Worm (Caenorhabditis elegans) whole organism, young adult: Measurements from ENCODE around the gene Y39G8B.7.

Experiments used
- B0035.1 ChIP-seq: sonication (generic microtip); optimal IDR thresholded peaks from 2 replicates; lab custom pipeline; 2016; ENCODE audit warnings: missing genetic modification characterization, mild to moderate bottlenecking, missing compliant biosample characterization, missing genotype, missing genetic modification reagents
- B0336.3 ChIP-seq: fragments of 200-800 bp; sonication (Bioruptor generic); IDR thresholded peaks from 2 replicates; pipeline ENCODE4 v1.3.6; 2022; ENCODE audit warnings: missing genetic modification characterization, missing compliant biosample characterization
- C06A6.2 ChIP-seq: fragments of 200-800 bp; sonication (Bioruptor generic); conservative IDR thresholded peaks from 2 replicates; pipeline ENCODE4 v1.3.6; 2022; ENCODE audit warnings: missing genetic modification characterization, missing compliant biosample characterization
- F10E7.11 ChIP-seq: sonication (generic microtip); optimal IDR thresholded peaks from 2 replicates; lab custom pipeline; 2017; ENCODE audit warnings: mild to moderate bottlenecking, missing genetic modification characterization, moderate library complexity, missing compliant biosample characterization
- F37B4.10 ChIP-seq: fragments of 200-800 bp; sonication (Bioruptor generic); IDR thresholded peaks from 2 replicates; pipeline ENCODE4 v1.3.6; 2022; ENCODE audit warnings: missing genetic modification characterization, missing compliant biosample characterization
- F57A8.1 ChIP-seq: fragments of 200-800 bp; sonication (Bioruptor generic); optimal IDR thresholded peaks from 2 replicates; lab custom pipeline; 2018; ENCODE audit warnings: mild to moderate bottlenecking, missing genetic modification characterization, moderate library complexity, missing compliant biosample characterization
- K12H6.12 ChIP-seq: fragments of 200-800 bp; sonication (Bioruptor generic); optimal IDR thresholded peaks from 2 replicates; lab custom pipeline; 2018; ENCODE audit warnings: mild to moderate bottlenecking, missing genetic modification characterization, missing compliant biosample characterization
- T07F8.4 ChIP-seq: sonication (generic microtip); optimal IDR thresholded peaks from 2 replicates; lab custom pipeline; 2016; ENCODE audit warnings: mild to moderate bottlenecking, missing genetic modification characterization, moderate library complexity, missing compliant biosample characterization
- T26A5.8 ChIP-seq: sonication (generic microtip); optimal IDR thresholded peaks from 2 replicates; lab custom pipeline; 2016; ENCODE audit warnings: missing genetic modification characterization, missing compliant biosample characterization
- Y53F4B.3 ChIP-seq: fragments of 200-800 bp; sonication (Bioruptor generic); IDR thresholded peaks from 2 replicates; pipeline ENCODE4 v1.3.6; 2022; ENCODE audit warnings: missing genetic modification reagents, missing genetic modification characterization, missing compliant biosample characterization
- Y67H2A.10 ChIP-seq: fragments of 200-800 bp; sonication (Bioruptor generic); conservative IDR thresholded peaks from 2 replicates; pipeline ENCODE4 v1.3.6; 2022; ENCODE audit warnings: missing genetic modification reagents, missing genetic modification characterization, missing compliant biosample characterization
- Y79H2A.3 ChIP-seq: fragments of 200-800 bp; sonication (Bioruptor generic); conservative IDR thresholded peaks from 2 replicates; pipeline ENCODE4 v1.3.6; 2022; ENCODE audit warnings: missing genetic modification reagents, missing genetic modification characterization, missing compliant biosample characterization
- aptf-3 ChIP-seq: fragments of 200-800 bp; sonication (Bioruptor generic); IDR thresholded peaks from 2 replicates; pipeline ENCODE4 v1.3.6; 2022; ENCODE audit warnings: missing genetic modification characterization, missing compliant biosample characterization
- attf-5 ChIP-seq: fragments of 200-800 bp; sonication (Bioruptor generic); optimal IDR thresholded peaks from 2 replicates; lab custom pipeline; 2018; ENCODE audit warnings: mild to moderate bottlenecking, missing genetic modification characterization, missing compliant biosample characterization
- attf-6 ChIP-seq: fragments of 200-800 bp; sonication (Bioruptor generic); IDR thresholded peaks from 2 replicates; pipeline ENCODE4 v1.3.6; 2022; ENCODE audit warnings: missing genetic modification reagents, missing genetic modification characterization, missing compliant biosample characterization
- bed-2 ChIP-seq: fragments of 200-800 bp; sonication (Bioruptor generic); IDR thresholded peaks from 2 replicates; pipeline ENCODE4 v1.3.6; 2022; ENCODE audit warnings: missing genetic modification reagents, missing genetic modification characterization, missing compliant biosample characterization
- ceh-100 ChIP-seq: fragments of 200-800 bp; sonication (Bioruptor generic); IDR thresholded peaks from 2 replicates; pipeline ENCODE4 v1.3.6; 2022; ENCODE audit warnings: missing genetic modification reagents, missing genetic modification characterization, missing compliant biosample characterization
- ceh-58 ChIP-seq: fragments of 200-800 bp; sonication (Bioruptor generic); IDR thresholded peaks from 2 replicates; pipeline ENCODE4 v1.3.6; 2022; ENCODE audit warnings: missing genetic modification characterization, missing compliant biosample characterization
- die-1 ChIP-seq: sonication (generic microtip); optimal IDR thresholded peaks from 2 replicates; lab custom pipeline; 2016; ENCODE audit warnings: missing genotype, mild to moderate bottlenecking, missing genetic modification characterization, missing compliant biosample characterization
- dox-1 ChIP-seq: fragments of 200-800 bp; sonication (Bioruptor generic); IDR thresholded peaks from 2 replicates; pipeline ENCODE4 v1.3.6; 2022; ENCODE audit warnings: missing genetic modification reagents, missing genetic modification characterization, missing compliant biosample characterization
- egl-18 ChIP-seq: fragments of 200-800 bp; sonication (Bioruptor generic); IDR thresholded peaks from 2 replicates; pipeline ENCODE4 v1.3.6; 2022; ENCODE audit warnings: missing genetic modification reagents, missing genetic modification characterization, missing compliant biosample characterization
- egl-44 ChIP-seq: fragments of 200-800 bp; sonication (Bioruptor generic); IDR thresholded peaks from 2 replicates; pipeline ENCODE4 v1.3.6; 2022; ENCODE audit warnings: missing genetic modification reagents, missing genetic modification characterization, missing compliant biosample characterization
- ets-4 ChIP-seq: fragments of 200-800 bp; sonication (Bioruptor generic); optimal IDR thresholded peaks from 2 replicates; lab custom pipeline; 2018; ENCODE audit warnings: mild to moderate bottlenecking, missing genetic modification characterization, missing compliant biosample characterization
- gei-17 ChIP-seq: fragments of 200-800 bp; sonication (Bioruptor generic); optimal IDR thresholded peaks from 2 replicates; lab custom pipeline; 2018; ENCODE audit warnings: mild to moderate bottlenecking, missing genetic modification characterization, missing compliant biosample characterization
- him-1 ChIP-seq: sonication (generic microtip); optimal IDR thresholded peaks from 2 replicates; lab custom pipeline; 2016; ENCODE audit warnings: missing genotype, missing genetic modification reagents, missing genetic modification characterization, missing compliant biosample characterization
- hmg-20 ChIP-seq: fragments of 200-800 bp; sonication (Bioruptor generic); IDR thresholded peaks from 2 replicates; pipeline ENCODE4 v1.3.6; 2022; ENCODE audit warnings: missing genetic modification reagents, missing genetic modification characterization, missing compliant biosample characterization
- hsf-1 ChIP-seq: fragments of 200-800 bp; sonication (Bioruptor generic); IDR thresholded peaks from 2 replicates; pipeline ENCODE4 v1.3.6; 2022; ENCODE audit warnings: missing genetic modification reagents, missing genetic modification characterization, missing compliant biosample characterization
- lin-26 ChIP-seq: fragments of 200-800 bp; sonication (Bioruptor generic); IDR thresholded peaks from 2 replicates; pipeline ENCODE4 v1.3.6; 2022; ENCODE audit warnings: missing genetic modification reagents, missing genetic modification characterization, missing compliant biosample characterization
- lin-35 ChIP-seq, 3 experiments: fragments of 150-350 bp in 2 of 3; sonication (generic microtip) in 1 of 3; optimal IDR thresholded peaks; 2 replicates each; lab custom pipeline; 2014 to 2018; ENCODE audit warnings: missing biosample characterization in 3 of 3, missing genetic modification characterization in 3 of 3, missing genetic modification reagents in 3 of 3
- lsl-1 ChIP-seq: fragments of 200-800 bp; sonication (Bioruptor generic); optimal IDR thresholded peaks from 2 replicates; lab custom pipeline; 2018; ENCODE audit warnings: mild to moderate bottlenecking, missing genetic modification characterization, moderate library complexity, missing compliant biosample characterization
- lsy-27 ChIP-seq: sonication (generic microtip); optimal IDR thresholded peaks from 2 replicates; lab custom pipeline; 2017; ENCODE audit warnings: missing genetic modification characterization, mild to moderate bottlenecking, missing compliant biosample characterization, antibody characterized with exemption, missing genotype, borderline replicate concordance; ENCODE audit not compliant: insufficient read depth
- madf-10 ChIP-seq: sonication (generic microtip); optimal IDR thresholded peaks from 2 replicates; lab custom pipeline; 2016; ENCODE audit warnings: mild to moderate bottlenecking, missing genetic modification characterization, missing compliant biosample characterization
- madf-3 ChIP-seq: fragments of 200-800 bp; sonication (Bioruptor generic); IDR thresholded peaks from 2 replicates; pipeline ENCODE4 v1.3.6; 2022; ENCODE audit warnings: missing genetic modification reagents, missing genetic modification characterization, missing compliant biosample characterization
- madf-8 ChIP-seq: fragments of 200-800 bp; sonication (Bioruptor generic); conservative IDR thresholded peaks from 2 replicates; pipeline ENCODE4 v1.3.6; 2022; ENCODE audit warnings: missing genetic modification reagents, missing genetic modification characterization, missing compliant biosample characterization
- mes-4 ChIP-seq: sonication (generic microtip); optimal IDR thresholded peaks from 2 replicates; lab custom pipeline; 2016; ENCODE audit warnings: missing genotype, missing genetic modification characterization, missing compliant biosample characterization
- nfya-1 ChIP-seq: sonication (generic microtip); optimal IDR thresholded peaks from 2 replicates; lab custom pipeline; 2017; ENCODE audit warnings: antibody characterized with exemption, missing compliant biosample characterization, missing genetic modification characterization, borderline replicate concordance; ENCODE audit not compliant: insufficient read depth
- nhr-80 ChIP-seq: sonication (generic microtip); optimal IDR thresholded peaks from 2 replicates; lab custom pipeline; 2016; ENCODE audit warnings: missing genetic modification characterization, missing compliant biosample characterization
- rcor-1 ChIP-seq: fragments of 200-800 bp; sonication (Bioruptor generic); IDR thresholded peaks from 2 replicates; pipeline ENCODE4 v1.3.6; 2022; ENCODE audit warnings: missing genetic modification reagents, missing genetic modification characterization, missing compliant biosample characterization
- rec-8 ChIP-seq, 2 experiments: sonication (generic microtip); optimal IDR thresholded peaks; 2 replicates each; lab custom pipeline; 2016; ENCODE audit warnings: mild to moderate bottlenecking in 2 of 2, missing genetic modification characterization in 2 of 2, missing genetic modification reagents in 2 of 2, missing genotype in 2 of 2, missing biosample characterization in 1 of 2, missing compliant biosample characterization in 1 of 2, moderate library complexity in 1 of 2
- rpc-1 ChIP-seq, 2 experiments: fragments of 150-350 bp in 1 of 2; sonication (generic microtip) in 1 of 2; optimal IDR thresholded peaks; 2 replicates each; lab custom pipeline; 2014 to 2018; ENCODE audit warnings: missing biosample characterization in 1 of 2, missing genetic modification characterization in 1 of 2, missing genetic modification reagents in 1 of 2, missing genotype in 1 of 2
- sdz-38 ChIP-seq: sonication (generic microtip); optimal IDR thresholded peaks from 2 replicates; lab custom pipeline; 2016; ENCODE audit warnings: missing genotype, missing genetic modification characterization, missing compliant biosample characterization
- snpc-1.1 ChIP-seq: sonication (generic microtip); optimal IDR thresholded peaks from 2 replicates; lab custom pipeline; 2017; ENCODE audit warnings: missing genetic modification characterization, mild to moderate bottlenecking, missing compliant biosample characterization, antibody characterized with exemption, moderate library complexity, missing genotype, missing genetic modification reagents; ENCODE audit not compliant: insufficient read depth
- snpc-1.3 ChIP-seq: sonication (generic microtip); optimal IDR thresholded peaks from 2 replicates; lab custom pipeline; 2017; ENCODE audit warnings: missing genetic modification characterization, mild to moderate bottlenecking, missing compliant biosample characterization, antibody characterized with exemption, moderate library complexity, missing genotype, missing genetic modification reagents; ENCODE audit not compliant: insufficient read depth
- tbp1 ChIP-seq: fragments of 200-800 bp; sonication (Bioruptor generic); optimal IDR thresholded peaks from 2 replicates; lab custom pipeline; 2018; ENCODE audit warnings: mild to moderate bottlenecking, missing genetic modification characterization, missing compliant biosample characterization
- zim-3 ChIP-seq: sonication (generic microtip); optimal IDR thresholded peaks from 2 replicates; lab custom pipeline; 2017; ENCODE audit warnings: mild to moderate bottlenecking, missing genetic modification characterization, moderate library complexity, missing compliant biosample characterization
- ztf-22 ChIP-seq: fragments of 200-800 bp; sonication (Bioruptor generic); optimal IDR thresholded peaks from 2 replicates; lab custom pipeline; 2018; ENCODE audit warnings: mild to moderate bottlenecking, missing genetic modification characterization, moderate library complexity, missing compliant biosample characterization
- ztf-26 ChIP-seq: sonication (generic microtip); optimal IDR thresholded peaks from 2 replicates; lab custom pipeline; 2017; ENCODE audit warnings: missing genetic modification characterization, missing compliant biosample characterization
- ztf-28 ChIP-seq: fragments of 200-800 bp; sonication (Bioruptor generic); IDR thresholded peaks from 2 replicates; pipeline ENCODE4 v1.3.6; 2022; ENCODE audit warnings: missing genetic modification reagents, missing genetic modification characterization, missing compliant biosample characterization

Y39G8B.7 gene

ce11 chrII:13976161-13976560 is 18.7 kb downstream of the Y39G8B.7 start, which contains the start of gene Y39G8B.2 (continued):
- TF ChIP-seq zim-3 (no peak), lsl-1 (GFP tag; lab: Kevin White, UChicago) (no peak), him-1 (tag; lab: Kevin White, UChicago) (no peak), Y67H2A.10 (GFP tag; lab: Robert Waterston, UW) (no peak), snpc-1.1 (tag; lab: Kevin White, UChicago) (no peak), Y79H2A.3 (no peak), T26A5.8 (tag; lab: Kevin White, UChicago) (no peak), ztf-28 (GFP tag; lab: Robert Waterston, UW) (no peak), lsy-27 (no peak), egl-44 (GFP tag; lab: Robert Waterston, UW) (no peak), lin-26 (no peak), dox-1 (GFP tag; lab: Robert Waterston, UW) (no peak; the same call in 1 of the 2 replicates), snpc-1.3 (tag; lab: Kevin White, UChicago) (no peak), rcor-1 (GFP tag; lab: Robert Waterston, UW) (peak; percentile 47; the same call in 1 of the 2 replicates), sdz-38 (tag; lab: Kevin White, UChicago) (no peak), bed-2 (GFP tag; lab: Robert Waterston, UW) (no peak), madf-3 (no peak), C06A6.2 (no peak), rpc-1 (optimal IDR thresholded peaks at IDR 0.05; lab: Kevin White, UChicago) (no peak), rpc-1 (tag; optimal IDR thresholded peaks at IDR 0.05; lab: Kevin White, UChicago) (no peak), nhr-80 (tag; lab: Kevin White, UChicago) (peak; percentile 74), B0336.3 (peak; percentile 50; the same call in 1 of the 2 replicates), hmg-20 (no peak), lin-35 (GFP tag; optimal IDR thresholded peaks at IDR 0.05; lab: Kevin White, UChicago) (peak in 1 of 3 experiments; percentile 72), attf-6 (GFP tag; lab: Robert Waterston, UW) (no peak), F37B4.10 (no peak), F10E7.11 (tag; lab: Kevin White, UChicago) (no peak), madf-10 (tag; lab: Kevin White, UChicago) (no peak), F57A8.1 (no peak), nfya-1 (tag; lab: Kevin White, UChicago) (no peak), attf-5 (GFP tag; lab: Kevin White, UChicago) (peak; percentile 95), aptf-3 (GFP tag; lab: Robert Waterston, UW) (no peak), K12H6.12 (tag; lab: Kevin White, UChicago) (peak; percentile 65), rec-8 (tag; optimal IDR thresholded peaks at IDR 0.05; lab: Kevin White, UChicago) (no peak), T07F8.4 (tag; lab: Kevin White, UChicago) (no peak), tbp1 (GFP tag; lab: Kevin White, UChicago) (peak; percentile 45), ceh-100 (GFP tag; lab: Robert Waterston, UW) (peak; percentile 63), gei-17 (GFP tag; lab: Kevin White, UChicago) (no peak), die-1 (tag; lab: Kevin White, UChicago) (no peak), ets-4 (GFP tag; lab: Kevin White, UChicago) (no peak), ceh-58 (GFP tag; lab: Robert Waterston, UW) (no peak), madf-8 (no peak), egl-18 (GFP tag; lab: Robert Waterston, UW) (no peak), mes-4 (tag; lab: Kevin White, UChicago) (no peak), ztf-26 (tag; lab: Kevin White, UChicago) (no peak), hsf-1 (no peak), ztf-22 (GFP tag; lab: Kevin White, UChicago) (no peak), B0035.1 (tag; lab: Kevin White, UChicago) (no peak), Y53F4B.3 (no peak)
